Fruit fly (Drosophila melanogaster) whole organism, embryonic: ENCODE data around the gene AnxB9.

Experiments
- Adf1 ChIP-seq: fragments of 200-800 bp; sonication (Bioruptor generic); IDR thresholded peaks from 2 replicates; pipeline ENCODE4 v1.3.6; 2022; ENCODE audit warnings: missing biosample characterization, missing genetic modification characterization
- BEAF-32 ChIP-seq: fragments of 200-800 bp; sonication (Bioruptor generic); optimal IDR thresholded peaks from 3 replicates; lab custom pipeline; 2017; ENCODE audit warnings: missing biosample characterization, missing genetic modification characterization, mild to moderate bottlenecking, moderate library complexity, missing genetic modification reagents
- CG1024 ChIP-seq: fragments of 200-800 bp; sonication (Bioruptor generic); IDR thresholded peaks from 2 replicates; pipeline ENCODE4 v1.3.6; 2022; ENCODE audit warnings: missing biosample characterization, missing genetic modification characterization
- CG11456 ChIP-seq: fragments of 200-800 bp; sonication (Bioruptor generic); IDR thresholded peaks from 3 replicates; pipeline ENCODE4 v1.3.6; 2022; ENCODE audit warnings: missing biosample characterization, missing genetic modification characterization
- CG12236 ChIP-seq: fragments of 200-800 bp; sonication (Bioruptor generic); optimal IDR thresholded peaks from 2 replicates; lab custom pipeline; 2016; ENCODE audit warnings: missing biosample characterization, missing genetic modification characterization
- CG12942 ChIP-seq: fragments of 200-800 bp; sonication (Bioruptor generic); optimal IDR thresholded peaks from 3 replicates; lab custom pipeline; 2016; ENCODE audit warnings: missing biosample characterization, missing genetic modification characterization
- CG13287 ChIP-seq: fragments of 200-800 bp; sonication (Bioruptor generic); IDR thresholded peaks from 2 replicates; pipeline ENCODE4 v1.3.6; 2022; ENCODE audit warnings: missing biosample characterization, missing genetic modification characterization; ENCODE audit not compliant: partially characterized antibody
- CG16813 ChIP-seq: fragments of 200-800 bp; sonication (Bioruptor generic); IDR thresholded peaks from 3 replicates; pipeline ENCODE4 v1.3.6; 2022; ENCODE audit warnings: missing biosample characterization, missing genetic modification characterization; ENCODE audit not compliant: partially characterized antibody
- CG17186 ChIP-seq: fragments of 200-800 bp; sonication (Bioruptor generic); optimal IDR thresholded peaks from 3 replicates; lab custom pipeline; 2017; ENCODE audit warnings: missing biosample characterization, missing genetic modification reagents, missing genetic modification characterization
- CG17829 ChIP-seq: fragments of 200-800 bp; optimal IDR thresholded peaks from 2 replicates; lab custom pipeline; 2019; ENCODE audit warnings: missing biosample characterization, mild to moderate bottlenecking, missing genetic modification characterization, moderate library complexity
- CG2116 ChIP-seq: fragments of 200-800 bp; sonication (Bioruptor generic); optimal IDR thresholded peaks from 3 replicates; lab custom pipeline; 2018; ENCODE audit warnings: missing biosample characterization, mild to moderate bottlenecking, missing genetic modification characterization
- CG2678 ChIP-seq: fragments of 200-800 bp; sonication (Bioruptor generic); optimal IDR thresholded peaks from 3 replicates; lab custom pipeline; 2019; ENCODE audit warnings: missing biosample characterization, mild to moderate bottlenecking, missing genetic modification characterization, moderate library complexity
- CG34224 ChIP-seq: fragments of 200-800 bp; sonication (Bioruptor generic); IDR thresholded peaks from 3 replicates; pipeline ENCODE4 v1.3.6; 2022; ENCODE audit warnings: missing biosample characterization, missing genetic modification characterization; ENCODE audit not compliant: partially characterized antibody
- CG3847 ChIP-seq: fragments of 200-800 bp; sonication (Bioruptor generic); IDR thresholded peaks from 2 replicates; pipeline ENCODE4 v1.3.6; 2022; ENCODE audit warnings: missing biosample characterization, missing genetic modification characterization
- CG4617 ChIP-seq: fragments of 200-800 bp; sonication (Bioruptor generic); optimal IDR thresholded peaks from 3 replicates; lab custom pipeline; 2016; ENCODE audit warnings: missing biosample characterization, missing genetic modification characterization, borderline replicate concordance
- CG6791 ChIP-seq: fragments of 200-800 bp; sonication (Bioruptor generic); IDR thresholded peaks from 3 replicates; pipeline ENCODE4 v1.3.6; 2022; ENCODE audit warnings: missing biosample characterization, missing genetic modification characterization; ENCODE audit not compliant: partially characterized antibody
- CG7745 ChIP-seq: fragments of 200-800 bp; sonication (Bioruptor generic); optimal IDR thresholded peaks from 2 replicates; lab custom pipeline; 2018; ENCODE audit warnings: missing biosample characterization, mild to moderate bottlenecking, missing genetic modification characterization, moderate library complexity
- CG8290 ChIP-seq, 3 experiments: fragments of 200-800 bp; sonication (Bioruptor generic); optimal IDR thresholded peaks; 2 replicates each; lab custom pipeline; 2016 to 2019; ENCODE audit warnings: missing biosample characterization in 3 of 3, missing genetic modification characterization in 3 of 3, mild to moderate bottlenecking in 2 of 3, moderate library complexity in 1 of 3
- Dll ChIP-seq: fragments of 200-800 bp; sonication (Bioruptor generic); IDR thresholded peaks from 4 replicates; pipeline ENCODE4 v1.3.6; 2022; ENCODE audit warnings: missing biosample characterization, missing genetic modification characterization; ENCODE audit not compliant: partially characterized antibody
- Doc3 ChIP-seq: fragments of 200-800 bp; sonication (Bioruptor generic); IDR thresholded peaks from 3 replicates; pipeline ENCODE4 v1.3.6; 2022; ENCODE audit warnings: missing biosample characterization, missing genetic modification characterization; ENCODE audit not compliant: partially characterized antibody
- E2f2 ChIP-seq: fragments of 200-800 bp; sonication (Bioruptor generic); IDR thresholded peaks from 2 replicates; pipeline ENCODE4 v1.3.6; 2022; ENCODE audit warnings: missing biosample characterization, missing genetic modification characterization
- HLH4C ChIP-seq: fragments of 200-800 bp; sonication (Bioruptor generic); IDR thresholded peaks from 3 replicates; pipeline ENCODE4 v1.3.6; 2022; ENCODE audit warnings: missing biosample characterization, missing genetic modification characterization; ENCODE audit not compliant: partially characterized antibody
- HmgZ ChIP-seq: fragments of 200-800 bp; sonication (Bioruptor generic); optimal IDR thresholded peaks from 2 replicates; lab custom pipeline; 2018; ENCODE audit warnings: missing biosample characterization, mild to moderate bottlenecking, missing genetic modification characterization
- Med ChIP-seq: fragments of 200-800 bp; sonication (Bioruptor generic); peaks from one replicate; lab custom pipeline; 2016; ENCODE audit warnings: missing biosample characterization, missing genetic modification characterization, mild to moderate bottlenecking, inconsistent platforms, moderate library complexity
- NC2β ChIP-seq: fragments of 200-800 bp; sonication (Bioruptor generic); optimal IDR thresholded peaks from 2 replicates; lab custom pipeline; 2016; ENCODE audit warnings: missing biosample characterization, missing genetic modification characterization
- Oaz ChIP-seq: fragments of 200-800 bp; sonication (Bioruptor generic); IDR thresholded peaks from 2 replicates; pipeline ENCODE4 v1.3.6; 2022; ENCODE audit warnings: missing biosample characterization, missing genetic modification characterization
- Poxn ChIP-seq: fragments of 200-800 bp; sonication (Bioruptor generic); IDR thresholded peaks from 2 replicates; pipeline ENCODE4 v1.3.6; 2022; ENCODE audit warnings: missing biosample characterization, missing genetic modification characterization
- Six4 ChIP-seq: fragments of 200-800 bp; sonication (Bioruptor generic); optimal IDR thresholded peaks from 2 replicates; lab custom pipeline; 2016; ENCODE audit warnings: missing biosample characterization, missing genetic modification characterization
- YL-1 ChIP-seq: fragments of 200-800 bp; sonication (Bioruptor generic); optimal IDR thresholded peaks from 3 replicates; lab custom pipeline; 2017; ENCODE audit warnings: missing biosample characterization, mild to moderate bottlenecking, missing genetic modification characterization
- dm ChIP-seq: fragments of 200-800 bp; sonication (Bioruptor generic); optimal IDR thresholded peaks from 3 replicates; lab custom pipeline; 2016; ENCODE audit warnings: missing biosample characterization, missing genetic modification characterization
- gcm2 ChIP-seq: fragments of 200-800 bp; sonication (Bioruptor generic); optimal IDR thresholded peaks from 2 replicates; lab custom pipeline; 2016; ENCODE audit warnings: missing biosample characterization, missing genetic modification characterization
- gem ChIP-seq: fragments of 200-800 bp; sonication (Bioruptor generic); optimal IDR thresholded peaks from 2 replicates; lab custom pipeline; 2019; ENCODE audit warnings: missing biosample characterization, mild to moderate bottlenecking, missing genetic modification characterization, moderate library complexity
- gfzf ChIP-seq: fragments of 200-800 bp; sonication (Bioruptor generic); optimal IDR thresholded peaks from 2 replicates; lab custom pipeline; 2016; ENCODE audit warnings: missing biosample characterization, mild to moderate bottlenecking, missing genetic modification characterization, moderate library complexity
- ind ChIP-seq: fragments of 200-800 bp; sonication (Bioruptor generic); optimal IDR thresholded peaks from 3 replicates; lab custom pipeline; 2016; ENCODE audit warnings: missing biosample characterization, missing genetic modification characterization
- insv ChIP-seq, 2 experiments: fragments of 200-800 bp; sonication (Bioruptor generic); optimal IDR thresholded peaks; 3 replicates each; lab custom pipeline; 2016 to 2018; ENCODE audit warnings: missing biosample characterization in 2 of 2, missing genetic modification characterization in 2 of 2
- knrl ChIP-seq: fragments of 200-800 bp; sonication (Bioruptor generic); IDR thresholded peaks from 3 replicates; pipeline ENCODE4 v1.3.6; 2022; ENCODE audit warnings: missing biosample characterization, missing genetic modification characterization; ENCODE audit not compliant: partially characterized antibody
- odd ChIP-seq: fragments of 200-800 bp; sonication (Bioruptor generic); optimal IDR thresholded peaks from 2 replicates; lab custom pipeline; 2017; ENCODE audit warnings: missing biosample characterization, mild to moderate bottlenecking, missing genetic modification characterization
- otp ChIP-seq: fragments of 200-800 bp; sonication (Bioruptor generic); IDR thresholded peaks from 3 replicates; pipeline ENCODE4, ENCODE4 v1.3.6; 2022; ENCODE audit warnings: missing biosample characterization, missing genetic modification characterization
- phol ChIP-seq: fragments of 200-800 bp; sonication (Bioruptor generic); optimal IDR thresholded peaks from 3 replicates; lab custom pipeline; 2018; ENCODE audit warnings: missing biosample characterization, mild to moderate bottlenecking, missing genetic modification characterization, moderate library complexity
- psq ChIP-seq: fragments of 200-800 bp; sonication (Bioruptor generic); optimal IDR thresholded peaks from 2 replicates; lab custom pipeline; 2017; ENCODE audit warnings: missing biosample characterization, missing genetic modification characterization
- pzg ChIP-seq: fragments of 200-800 bp; sonication (Bioruptor generic); optimal IDR thresholded peaks from 3 replicates; lab custom pipeline; 2018; ENCODE audit warnings: missing biosample characterization, mild to moderate bottlenecking, missing genetic modification characterization, moderate library complexity
- ro ChIP-seq: fragments of 200-800 bp; sonication (Bioruptor generic); IDR thresholded peaks from 2 replicates; pipeline ENCODE4 v1.3.6; 2022; ENCODE audit warnings: missing biosample characterization, missing genetic modification characterization
- sc ChIP-seq, 3 experiments: fragments of >200 bp in 2 of 3; fragments of 200-800 bp in 1 of 3; sonication (Bioruptor generic) in 1 of 3; optimal IDR thresholded peaks; 2 replicates in 2 of 3; 3 replicates in 1 of 3; lab custom pipeline; 2017; ENCODE audit warnings: mild to moderate bottlenecking in 1 of 3, missing biosample characterization in 1 of 3, missing genetic modification characterization in 1 of 3, missing genetic modification reagents in 1 of 3
- sens ChIP-seq: fragments of 200-800 bp; sonication (Bioruptor generic); peaks from one replicate; lab custom pipeline; 2016; ENCODE audit warnings: missing biosample characterization, missing genetic modification characterization
- slp2 ChIP-seq: fragments of 200-800 bp; sonication (Bioruptor generic); optimal IDR thresholded peaks from 2 replicates; lab custom pipeline; 2016; ENCODE audit warnings: missing biosample characterization, missing genetic modification characterization
- ssp ChIP-seq: fragments of 200-800 bp; sonication (Bioruptor generic); IDR thresholded peaks from 2 replicates; pipeline ENCODE4 v1.3.6; 2022; ENCODE audit warnings: missing biosample characterization, missing genetic modification characterization
- twi ChIP-seq: fragments of 200-800 bp; optimal IDR thresholded peaks from 2 replicates; lab custom pipeline; 2019; ENCODE audit warnings: missing biosample characterization, mild to moderate bottlenecking, missing genetic modification characterization, moderate library complexity
- unc-4 ChIP-seq: fragments of 200-800 bp; sonication (Bioruptor generic); IDR thresholded peaks from 2 replicates; pipeline ENCODE4 v1.3.6; 2022; ENCODE audit warnings: missing biosample characterization, missing genetic modification characterization; ENCODE audit not compliant: partially characterized antibody
- vvl ChIP-seq: fragments of 200-800 bp; sonication (Bioruptor generic); IDR thresholded peaks from 2 replicates; pipeline ENCODE4 v1.3.6; 2022; ENCODE audit warnings: missing biosample characterization, missing genetic modification characterization

Gene AnxB9

DNA sequence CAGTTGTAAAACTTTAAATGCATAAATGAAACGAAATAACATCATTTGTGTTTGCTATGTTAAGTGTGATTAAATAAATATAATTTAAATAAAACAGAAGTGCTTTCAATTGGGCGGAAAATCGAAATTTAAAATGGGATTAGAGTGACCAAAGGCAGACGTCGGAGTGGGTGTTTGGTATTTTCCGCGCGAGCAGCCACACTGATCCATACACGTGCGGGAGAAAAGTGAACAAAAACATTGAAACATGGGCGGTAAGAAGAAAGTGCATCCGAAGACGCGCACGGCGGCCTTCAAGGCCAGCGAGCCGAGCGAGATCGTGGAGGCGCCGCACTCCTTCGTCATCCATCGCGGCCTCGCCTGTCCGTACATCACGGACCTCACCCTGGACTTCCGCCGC is 51.0 kb downstream of the AnxB9 start, which contains the start of gene ppan (continued):
- TF ChIP-seq dm (GFP tag; lab: Kevin White, UChicago) (peak; percentile 96), Six4 (GFP tag; lab: Kevin White, UChicago) (no peak), CG12236 (no peak), gem (tag; lab: Kevin White, UChicago) (no peak), CG4617 (GFP tag; lab: Kevin White, UChicago) (peak; percentile 16), Oaz (GFP tag; lab: Robert Waterston, UW) (no peak), vvl (GFP tag; lab: Robert Waterston, UW) (0 out of 2 replicates have a peak, but pooled peaks have one; percentile 8), CG2116 (GFP tag; lab: Kevin White, UChicago) (peak; percentile 44), CG12942 (GFP tag; lab: Kevin White, UChicago) (no peak), ssp (peak; percentile 46), sc (optimal IDR thresholded peaks at IDR 0.05; lab: Kevin White, UChicago) (no peak), sc (GFP tag; optimal IDR thresholded peaks at IDR 0.05; lab: Kevin White, UChicago) (no peak), HmgZ (tag; lab: Kevin White, UChicago) (peak; percentile 23), Med (peak; percentile 70), CG16813 (GFP tag; lab: Robert Waterston, UW) (peak; percentile 15; the same call in 1 of the 3 replicates), unc-4 (peak; percentile 35; the same call in 1 of the 2 replicates), YL-1 (GFP tag; lab: Kevin White, UChicago) (peak; percentile 84), CG13287 (GFP tag; lab: Robert Waterston, UW) (peak; percentile 64), E2f2 (GFP tag; lab: Robert Waterston, UW) (peak; percentile 91), CG7745 (tag; lab: Kevin White, UChicago) (no peak), psq (GFP tag; lab: Kevin White, UChicago) (no peak), insv (GFP tag; optimal IDR thresholded peaks at IDR 0.05; lab: Kevin White, UChicago) (no peak), CG1024 (GFP tag; lab: Robert Waterston, UW) (no peak), CG17829 (tag; lab: Kevin White, UChicago) (peak; percentile 11), CG2678 (no peak), CG8290 (GFP tag; optimal IDR thresholded peaks at IDR 0.05; lab: Kevin White, UChicago) (no peak), CG8290 (tag; optimal IDR thresholded peaks at IDR 0.05; lab: Kevin White, UChicago) (no peak), phol (tag; lab: Kevin White, UChicago) (peak; percentile 28), slp2 (GFP tag; lab: Kevin White, UChicago) (no peak), Poxn (GFP tag; lab: Robert Waterston, UW) (no peak), otp (GFP tag; lab: Robert Waterston, UW) (no peak), Doc3 (GFP tag; lab: Robert Waterston, UW) (peak; percentile 41; the same call in 1 of the 3 replicates), ind (no peak), CG34224 (GFP tag; lab: Robert Waterston, UW) (peak; percentile 25; the same call in 1 of the 3 replicates), ro (GFP tag; lab: Robert Waterston, UW) (no peak), odd (no peak), Dll (GFP tag; lab: Robert Waterston, UW) (0 out of 4 replicates have a peak, but pooled peaks have one; percentile 34), CG6791 (GFP tag; lab: Robert Waterston, UW) (peak; percentile 50; the same call in 1 of the 3 replicates), gfzf (peak; percentile 85), twi (no peak), sens (GFP tag; lab: Kevin White, UChicago) (peak; percentile 3), gcm2 (GFP tag; lab: Kevin White, UChicago) (no peak), pzg (GFP tag; lab: Kevin White, UChicago) (peak; percentile 78), Adf1 (GFP tag; lab: Robert Waterston, UW) (no peak), CG11456 (GFP tag; lab: Robert Waterston, UW) (no peak), CG3847 (GFP tag; lab: Robert Waterston, UW) (peak; percentile 53; the same call in 1 of the 2 replicates), NC2β (GFP tag; lab: Kevin White, UChicago) (peak; percentile 2), CG17186 (GFP tag; lab: Kevin White, UChicago) (peak; percentile 46), knrl (GFP tag; lab: Robert Waterston, UW) (peak; percentile 44; the same call in 1 of the 3 replicates), HLH4C (peak; percentile 43; the same call in 1 of the 3 replicates), BEAF-32 (GFP tag; lab: Kevin White, UChicago) (peak; percentile 39)
